Worm (Caenorhabditis elegans) whole organism, late embryonic: ENCODE data around the gene col-77.
A peak's percentile ranks its signal among the peaks of the same experiment; 100 is the strongest.

Experiments used
- C08G9.2 ChIP-seq: sonication (generic microtip); optimal IDR thresholded peaks from 2 replicates; lab custom pipeline; 2016; ENCODE audit warnings: mild to moderate bottlenecking, missing genetic modification characterization, moderate library complexity, missing compliant biosample characterization
- C38D4.7 ChIP-seq: fragments of 200-800 bp; sonication (Bioruptor generic); optimal IDR thresholded peaks from 2 replicates; lab custom pipeline; 2018; ENCODE audit warnings: mild to moderate bottlenecking, missing genetic modification characterization, moderate library complexity, missing compliant biosample characterization
- T23F11.4 ChIP-seq: fragments of 200-800 bp; sonication (Bioruptor generic); optimal IDR thresholded peaks from 2 replicates; lab custom pipeline; 2018; ENCODE audit warnings: mild to moderate bottlenecking, missing genetic modification characterization, missing compliant biosample characterization
- Y22D7AL.16 ChIP-seq: sonication (generic microtip); optimal IDR thresholded peaks from 2 replicates; lab custom pipeline; 2016; ENCODE audit warnings: missing genetic modification characterization, missing compliant biosample characterization
- ahr-1 ChIP-seq: sonication (generic microtip); optimal IDR thresholded peaks from 2 replicates; lab custom pipeline; 2016; ENCODE audit warnings: missing genetic modification characterization, missing compliant biosample characterization
- ceh-14 ChIP-seq: sonication (generic microtip); optimal IDR thresholded peaks from 2 replicates; lab custom pipeline; 2016; ENCODE audit warnings: missing genotype, missing genetic modification characterization, missing compliant biosample characterization
- ceh-18 ChIP-seq: sonication (generic microtip); optimal IDR thresholded peaks from 2 replicates; lab custom pipeline; 2016; ENCODE audit warnings: missing genetic modification characterization, missing compliant biosample characterization
- ceh-19 ChIP-seq: fragments of 200-800 bp; sonication (Bioruptor generic); optimal IDR thresholded peaks from 2 replicates; lab custom pipeline; 2018; ENCODE audit warnings: mild to moderate bottlenecking, missing genetic modification characterization, missing compliant biosample characterization
- ceh-2 ChIP-seq: sonication (generic microtip); optimal IDR thresholded peaks from 2 replicates; lab custom pipeline; 2016; ENCODE audit warnings: missing genotype, missing genetic modification characterization, missing compliant biosample characterization
- ceh-30 ChIP-seq: fragments of 150-350 bp; optimal IDR thresholded peaks from 2 replicates; lab custom pipeline; 2014; ENCODE audit warnings: missing biosample characterization, missing genetic modification characterization
- ceh-31 ChIP-seq: sonication (generic microtip); optimal IDR thresholded peaks from 2 replicates; lab custom pipeline; 2016; ENCODE audit warnings: missing genetic modification characterization, missing compliant biosample characterization
- ceh-34 ChIP-seq: sonication (generic microtip); optimal IDR thresholded peaks from 2 replicates; lab custom pipeline; 2016; ENCODE audit warnings: mild to moderate bottlenecking, missing genetic modification characterization, missing compliant biosample characterization
- ceh-48 ChIP-seq: sonication (generic microtip); optimal IDR thresholded peaks from 2 replicates; lab custom pipeline; 2016; ENCODE audit warnings: missing genetic modification characterization, inconsistent platforms, missing compliant biosample characterization
- ceh-6 ChIP-seq: fragments of 200-800 bp; sonication (Bioruptor generic); optimal IDR thresholded peaks from 2 replicates; lab custom pipeline; 2018; ENCODE audit warnings: mild to moderate bottlenecking, missing genetic modification characterization, missing compliant biosample characterization
- ceh-9 ChIP-seq: sonication (generic microtip); optimal IDR thresholded peaks from 2 replicates; lab custom pipeline; 2016; ENCODE audit warnings: mild to moderate bottlenecking, missing genetic modification characterization, inconsistent platforms, missing compliant biosample characterization
- dmd-4 ChIP-seq: sonication (generic microtip); optimal IDR thresholded peaks from 2 replicates; lab custom pipeline; 2016; ENCODE audit warnings: borderline replicate concordance, missing genetic modification characterization, missing compliant biosample characterization
- dve-1 ChIP-seq: sonication (generic microtip); optimal IDR thresholded peaks from 2 replicates; lab custom pipeline; 2017; ENCODE audit warnings: antibody characterized with exemption, mild to moderate bottlenecking, missing genetic modification characterization, missing compliant biosample characterization
- ets-4 ChIP-seq: sonication (generic microtip); optimal IDR thresholded peaks from 2 replicates; lab custom pipeline; 2016; ENCODE audit warnings: missing genetic modification characterization, missing compliant biosample characterization
- eyg-1 ChIP-seq: sonication (generic microtip); optimal IDR thresholded peaks from 2 replicates; lab custom pipeline; 2016; ENCODE audit warnings: missing genotype, missing genetic modification characterization, missing compliant biosample characterization
- fax-1 ChIP-seq: sonication (generic microtip); optimal IDR thresholded peaks from 2 replicates; lab custom pipeline; 2016; ENCODE audit warnings: missing genotype, missing genetic modification characterization, missing compliant biosample characterization
- fkh-6 ChIP-seq: sonication (generic microtip); optimal IDR thresholded peaks from 2 replicates; lab custom pipeline; 2016; ENCODE audit warnings: missing genetic modification characterization, missing compliant biosample characterization
- hlh-15 ChIP-seq: sonication (generic microtip); optimal IDR thresholded peaks from 2 replicates; lab custom pipeline; 2016; ENCODE audit warnings: missing genetic modification characterization, missing compliant biosample characterization
- hlh-30 ChIP-seq: sonication (generic microtip); optimal IDR thresholded peaks from 2 replicates; lab custom pipeline; 2017; ENCODE audit warnings: antibody characterized with exemption, missing genetic modification characterization, missing compliant biosample characterization; ENCODE audit not compliant: insufficient read depth
- hlh-6 ChIP-seq: sonication (generic microtip); optimal IDR thresholded peaks from 2 replicates; lab custom pipeline; 2016; ENCODE audit warnings: missing genotype, missing genetic modification characterization, missing compliant biosample characterization
- mec-3 ChIP-seq: sonication (generic microtip); optimal IDR thresholded peaks from 2 replicates; lab custom pipeline; 2016; ENCODE audit warnings: borderline replicate concordance, missing genetic modification characterization, missing compliant biosample characterization
- nhr-11 ChIP-seq: fragments of 150-350 bp; optimal IDR thresholded peaks from 2 replicates; lab custom pipeline; 2014; ENCODE audit warnings: missing biosample characterization, missing genetic modification characterization
- nhr-232 ChIP-seq: sonication (generic microtip); optimal IDR thresholded peaks from 2 replicates; lab custom pipeline; 2016; ENCODE audit warnings: missing genetic modification characterization, missing compliant biosample characterization
- odd-2 ChIP-seq: sonication (generic microtip); optimal IDR thresholded peaks from 2 replicates; lab custom pipeline; 2017; ENCODE audit warnings: antibody characterized with exemption, mild to moderate bottlenecking, missing genetic modification characterization, missing compliant biosample characterization
- pag-3 ChIP-seq: sonication (generic microtip); optimal IDR thresholded peaks from 2 replicates; lab custom pipeline; 2016; ENCODE audit warnings: missing compliant biosample characterization, missing genetic modification characterization, borderline replicate concordance
- pat-9 ChIP-seq: fragments of 200-800 bp; sonication (Bioruptor generic); optimal IDR thresholded peaks from 2 replicates; lab custom pipeline; 2018; ENCODE audit warnings: mild to moderate bottlenecking, missing genetic modification characterization, moderate library complexity, missing compliant biosample characterization
- pha-2 ChIP-seq: sonication (generic microtip); optimal IDR thresholded peaks from 2 replicates; lab custom pipeline; 2017; ENCODE audit warnings: mild to moderate bottlenecking, missing genetic modification characterization, missing compliant biosample characterization
- pha-4 ChIP-seq: fragments of 150-350 bp; optimal IDR thresholded peaks from 2 replicates; lab custom pipeline; 2018; ENCODE audit warnings: missing biosample characterization, missing genetic modification reagents, missing genetic modification characterization
- pqm-1 ChIP-seq: sonication (generic microtip); optimal IDR thresholded peaks from 2 replicates; lab custom pipeline; 2016; ENCODE audit warnings: missing genetic modification characterization, missing compliant biosample characterization
- pros-1 ChIP-seq: fragments of 150-350 bp; optimal IDR thresholded peaks from 2 replicates; lab custom pipeline; 2014; ENCODE audit warnings: missing biosample characterization, missing genetic modification reagents, missing genetic modification characterization
- ref-2 ChIP-seq: sonication (generic microtip); optimal IDR thresholded peaks from 2 replicates; lab custom pipeline; 2016; ENCODE audit warnings: missing genetic modification characterization, missing compliant biosample characterization
- rnt-1 ChIP-seq: sonication (generic microtip); optimal IDR thresholded peaks from 2 replicates; lab custom pipeline; 2016; ENCODE audit warnings: missing genetic modification characterization, missing compliant biosample characterization
- sdc-2 ChIP-seq: sonication (generic microtip); optimal IDR thresholded peaks from 2 replicates; lab custom pipeline; 2016; ENCODE audit warnings: missing genotype, missing genetic modification characterization, missing compliant biosample characterization
- sox-2 ChIP-seq: fragments of 200-800 bp; sonication (Bioruptor generic); IDR thresholded peaks from 2 replicates; pipeline ENCODE4 v1.3.6; 2022; ENCODE audit warnings: missing genetic modification reagents, missing genetic modification characterization, missing compliant biosample characterization
- sox-4 ChIP-seq: sonication (generic microtip); optimal IDR thresholded peaks from 2 replicates; lab custom pipeline; 2017; ENCODE audit warnings: mild to moderate bottlenecking, missing genetic modification characterization, inconsistent platforms, missing compliant biosample characterization
- tbx-2 ChIP-seq: sonication (generic microtip); optimal IDR thresholded peaks from 2 replicates; lab custom pipeline; 2016; ENCODE audit warnings: missing genetic modification characterization, missing compliant biosample characterization
- unc-3 ChIP-seq, 2 experiments: fragments of 200-800 bp in 1 of 2; sonication (Bioruptor generic) in 1 of 2; sonication (generic microtip) in 1 of 2; conservative IDR thresholded peaks in 1 of 2; optimal IDR thresholded peaks in 1 of 2; 2 replicates each; pipeline versions ENCODE4 v1.3.6 to Lab custom; 2016 to 2022; ENCODE audit warnings: missing compliant biosample characterization in 2 of 2, missing genetic modification characterization in 2 of 2, missing genetic modification reagents in 1 of 2
- unc-55 ChIP-seq: sonication (generic microtip); optimal IDR thresholded peaks from 2 replicates; lab custom pipeline; 2017; ENCODE audit warnings: missing biosample characterization, missing genetic modification reagents, missing genetic modification characterization
- ztf-16 ChIP-seq: sonication (generic microtip); optimal IDR thresholded peaks from 2 replicates; lab custom pipeline; 2017; ENCODE audit warnings: missing genetic modification characterization, missing compliant biosample characterization

Gene col-77

DNA sequence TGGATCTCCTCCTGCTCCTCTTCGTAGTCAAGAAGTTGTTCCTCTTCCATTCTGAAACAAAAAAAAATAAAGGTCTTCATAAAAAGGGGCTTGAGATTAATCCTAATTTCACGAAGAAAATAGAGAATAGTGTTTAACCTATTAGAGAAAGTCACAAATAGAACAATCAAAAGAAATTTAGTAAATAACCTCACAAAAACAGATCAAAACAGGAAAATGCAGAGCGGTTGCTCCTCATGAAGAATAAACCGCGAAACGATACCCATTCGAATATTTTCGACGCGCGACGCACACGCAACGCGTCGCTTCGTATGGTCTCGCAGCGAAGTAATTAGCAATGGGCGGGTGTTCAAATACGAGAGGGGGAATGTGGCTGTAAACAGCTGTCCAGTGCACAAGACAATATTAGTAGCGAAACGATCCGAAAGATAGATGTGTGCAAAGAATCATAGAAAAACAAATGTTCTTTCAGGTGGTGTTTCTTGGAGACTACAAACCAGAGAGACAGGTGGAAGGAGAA lies 30.3 kb downstream of the col-77 start, which contains the start of gene hel-1 (continued):
- TF ChIP-seq nhr-11 (tag; lab: Kevin White, UChicago) (no peak), ref-2 (tag; lab: Kevin White, UChicago) (peak; percentile 71), hlh-6 (no peak), pha-4 (tag; lab: Kevin White, UChicago) (no peak), ceh-14 (tag; lab: Kevin White, UChicago) (no peak), ceh-6 (GFP tag; lab: Kevin White, UChicago) (peak; percentile 15), ceh-2 (tag; lab: Kevin White, UChicago) (peak; percentile 56), pha-2 (tag; lab: Kevin White, UChicago) (peak; percentile 39), tbx-2 (tag; lab: Kevin White, UChicago) (peak; percentile 75), hlh-30 (tag; lab: Kevin White, UChicago) (no peak), ztf-16 (tag; lab: Kevin White, UChicago) (peak; percentile 10), dmd-4 (no peak), ahr-1 (tag; lab: Kevin White, UChicago) (no peak), ceh-9 (no peak), pros-1 (tag; lab: Kevin White, UChicago) (no peak), fkh-6 (tag; lab: Kevin White, UChicago) (no peak), pqm-1 (tag; lab: Kevin White, UChicago) (no peak), mec-3 (tag; lab: Kevin White, UChicago) (no peak), sox-2 (GFP tag; lab: Robert Waterston, UW) (no peak), nhr-232 (tag; lab: Kevin White, UChicago) (no peak), dve-1 (peak; percentile 51), odd-2 (tag; lab: Kevin White, UChicago) (no peak), ets-4 (tag; lab: Kevin White, UChicago) (peak; percentile 29), hlh-15 (no peak), ceh-30 (peak; percentile 25), rnt-1 (tag; lab: Kevin White, UChicago) (peak; percentile 89), ceh-31 (tag; lab: Kevin White, UChicago) (peak; percentile 90), unc-55 (GFP tag; lab: Kevin White, UChicago) (no peak), eyg-1 (tag; lab: Kevin White, UChicago) (no peak), ceh-19 (peak; percentile 10), sdc-2 (tag; lab: Kevin White, UChicago) (peak; percentile 47), ceh-34 (tag; lab: Kevin White, UChicago) (peak; percentile 71), T23F11.4 (GFP tag; lab: Kevin White, UChicago) (peak; percentile 16), C08G9.2 (tag; lab: Kevin White, UChicago) (peak; percentile 3), C38D4.7 (no peak), unc-3 (GFP tag; conservative IDR thresholded peaks at IDR 0.05; lab: Robert Waterston, UW) (no peak), unc-3 (tag; optimal IDR thresholded peaks at IDR 0.05; lab: Kevin White, UChicago) (no peak), sox-4 (tag; lab: Kevin White, UChicago) (no peak), fax-1 (tag; lab: Kevin White, UChicago) (no peak), pat-9 (tag; lab: Kevin White, UChicago) (no peak), ceh-18 (peak; percentile 90), ceh-48 (tag; lab: Kevin White, UChicago) (no peak), pag-3 (tag; lab: Kevin White, UChicago) (no peak), Y22D7AL.16 (tag; lab: Kevin White, UChicago) (no peak)
